Worm (Caenorhabditis elegans) whole organism, late embryonic: ENCODE measurements around the gene lron-10.
A peak's percentile ranks its signal among the peaks of the same experiment; 100 is the strongest.

Experiments used
- C08G9.2 ChIP-seq: sonication (generic microtip); optimal IDR thresholded peaks from 2 replicates; lab custom pipeline; 2016; ENCODE audit warnings: mild to moderate bottlenecking, missing genetic modification characterization, moderate library complexity, missing compliant biosample characterization
- F13H6.1 ChIP-seq: sonication (generic microtip); optimal IDR thresholded peaks from 2 replicates; lab custom pipeline; 2016; ENCODE audit warnings: missing genetic modification characterization, missing compliant biosample characterization
- K02D7.2 ChIP-seq: sonication (generic microtip); optimal IDR thresholded peaks from 2 replicates; lab custom pipeline; 2017; ENCODE audit warnings: mild to moderate bottlenecking, missing genetic modification characterization, missing compliant biosample characterization
- ahr-1 ChIP-seq: sonication (generic microtip); optimal IDR thresholded peaks from 2 replicates; lab custom pipeline; 2016; ENCODE audit warnings: missing genetic modification characterization, missing compliant biosample characterization
- ceh-14 ChIP-seq: sonication (generic microtip); optimal IDR thresholded peaks from 2 replicates; lab custom pipeline; 2016; ENCODE audit warnings: missing genotype, missing genetic modification characterization, missing compliant biosample characterization
- ceh-18 ChIP-seq: sonication (generic microtip); optimal IDR thresholded peaks from 2 replicates; lab custom pipeline; 2016; ENCODE audit warnings: missing genetic modification characterization, missing compliant biosample characterization
- ceh-19 ChIP-seq: fragments of 200-800 bp; sonication (Bioruptor generic); optimal IDR thresholded peaks from 2 replicates; lab custom pipeline; 2018; ENCODE audit warnings: mild to moderate bottlenecking, missing genetic modification characterization, missing compliant biosample characterization
- ceh-2 ChIP-seq: sonication (generic microtip); optimal IDR thresholded peaks from 2 replicates; lab custom pipeline; 2016; ENCODE audit warnings: missing genotype, missing genetic modification characterization, missing compliant biosample characterization
- ceh-22 ChIP-seq: sonication (generic microtip); optimal IDR thresholded peaks from 2 replicates; lab custom pipeline; 2017; ENCODE audit warnings: missing biosample characterization, missing genetic modification characterization
- ceh-24 ChIP-seq: sonication (generic microtip); optimal IDR thresholded peaks from 2 replicates; lab custom pipeline; 2016; ENCODE audit warnings: mild to moderate bottlenecking, missing genetic modification characterization, missing compliant biosample characterization
- ceh-30 ChIP-seq: fragments of 150-350 bp; optimal IDR thresholded peaks from 2 replicates; lab custom pipeline; 2014; ENCODE audit warnings: missing biosample characterization, missing genetic modification characterization
- ceh-31 ChIP-seq: sonication (generic microtip); optimal IDR thresholded peaks from 2 replicates; lab custom pipeline; 2016; ENCODE audit warnings: missing genetic modification characterization, missing compliant biosample characterization
- ceh-34 ChIP-seq: sonication (generic microtip); optimal IDR thresholded peaks from 2 replicates; lab custom pipeline; 2016; ENCODE audit warnings: mild to moderate bottlenecking, missing genetic modification characterization, missing compliant biosample characterization
- ceh-6 ChIP-seq: fragments of 200-800 bp; sonication (Bioruptor generic); optimal IDR thresholded peaks from 2 replicates; lab custom pipeline; 2018; ENCODE audit warnings: mild to moderate bottlenecking, missing genetic modification characterization, missing compliant biosample characterization
- ceh-9 ChIP-seq: sonication (generic microtip); optimal IDR thresholded peaks from 2 replicates; lab custom pipeline; 2016; ENCODE audit warnings: mild to moderate bottlenecking, missing genetic modification characterization, inconsistent platforms, missing compliant biosample characterization
- dve-1 ChIP-seq: sonication (generic microtip); optimal IDR thresholded peaks from 2 replicates; lab custom pipeline; 2017; ENCODE audit warnings: antibody characterized with exemption, mild to moderate bottlenecking, missing genetic modification characterization, missing compliant biosample characterization
- elt-2 ChIP-seq: sonication (generic microtip); optimal IDR thresholded peaks from 2 replicates; lab custom pipeline; 2016; ENCODE audit warnings: missing genetic modification reagents, missing genetic modification characterization, missing compliant biosample characterization
- elt-4 ChIP-seq: sonication (generic microtip); optimal IDR thresholded peaks from 2 replicates; lab custom pipeline; 2016; ENCODE audit warnings: missing genetic modification characterization, missing compliant biosample characterization
- ets-4 ChIP-seq: sonication (generic microtip); optimal IDR thresholded peaks from 2 replicates; lab custom pipeline; 2016; ENCODE audit warnings: missing genetic modification characterization, missing compliant biosample characterization
- eyg-1 ChIP-seq: sonication (generic microtip); optimal IDR thresholded peaks from 2 replicates; lab custom pipeline; 2016; ENCODE audit warnings: missing genotype, missing genetic modification characterization, missing compliant biosample characterization
- fax-1 ChIP-seq: sonication (generic microtip); optimal IDR thresholded peaks from 2 replicates; lab custom pipeline; 2016; ENCODE audit warnings: missing genotype, missing genetic modification characterization, missing compliant biosample characterization
- fkh-10 ChIP-seq: fragments of 150-350 bp; optimal IDR thresholded peaks from 2 replicates; lab custom pipeline; 2014; ENCODE audit warnings: missing biosample characterization, missing genetic modification reagents, missing genetic modification characterization
- fkh-6 ChIP-seq: sonication (generic microtip); optimal IDR thresholded peaks from 2 replicates; lab custom pipeline; 2016; ENCODE audit warnings: missing genetic modification characterization, missing compliant biosample characterization
- hlh-13 ChIP-seq: fragments of 200-800 bp; sonication (Bioruptor generic); optimal IDR thresholded peaks from 2 replicates; lab custom pipeline; 2018; ENCODE audit warnings: mild to moderate bottlenecking, missing genetic modification characterization, missing compliant biosample characterization
- hlh-15 ChIP-seq: sonication (generic microtip); optimal IDR thresholded peaks from 2 replicates; lab custom pipeline; 2016; ENCODE audit warnings: missing genetic modification characterization, missing compliant biosample characterization
- hlh-6 ChIP-seq: sonication (generic microtip); optimal IDR thresholded peaks from 2 replicates; lab custom pipeline; 2016; ENCODE audit warnings: missing genotype, missing genetic modification characterization, missing compliant biosample characterization
- hlh-8 ChIP-seq: sonication (generic microtip); optimal IDR thresholded peaks from 2 replicates; lab custom pipeline; 2016; ENCODE audit warnings: missing genotype, missing genetic modification characterization, missing compliant biosample characterization
- lim-6 ChIP-seq: sonication (generic microtip); optimal IDR thresholded peaks from 2 replicates; lab custom pipeline; 2016; ENCODE audit warnings: missing genetic modification characterization, missing compliant biosample characterization
- madf-2 ChIP-seq: sonication (generic microtip); optimal IDR thresholded peaks from 2 replicates; lab custom pipeline; 2017; ENCODE audit warnings: missing genetic modification characterization, missing compliant biosample characterization
- mec-3 ChIP-seq: sonication (generic microtip); optimal IDR thresholded peaks from 2 replicates; lab custom pipeline; 2016; ENCODE audit warnings: borderline replicate concordance, missing genetic modification characterization, missing compliant biosample characterization
- nfya-1 ChIP-seq: sonication (generic microtip); optimal IDR thresholded peaks from 2 replicates; lab custom pipeline; 2017; ENCODE audit warnings: missing genetic modification characterization, mild to moderate bottlenecking, missing compliant biosample characterization, antibody characterized with exemption, moderate library complexity
- nhr-11 ChIP-seq: fragments of 150-350 bp; optimal IDR thresholded peaks from 2 replicates; lab custom pipeline; 2014; ENCODE audit warnings: missing biosample characterization, missing genetic modification characterization
- nhr-232 ChIP-seq: sonication (generic microtip); optimal IDR thresholded peaks from 2 replicates; lab custom pipeline; 2016; ENCODE audit warnings: missing genetic modification characterization, missing compliant biosample characterization
- npax-4 ChIP-seq: sonication (generic microtip); optimal IDR thresholded peaks from 2 replicates; lab custom pipeline; 2016; ENCODE audit warnings: missing genetic modification characterization, missing compliant biosample characterization
- odd-2 ChIP-seq: sonication (generic microtip); optimal IDR thresholded peaks from 2 replicates; lab custom pipeline; 2017; ENCODE audit warnings: antibody characterized with exemption, mild to moderate bottlenecking, missing genetic modification characterization, missing compliant biosample characterization
- pat-9 ChIP-seq: fragments of 200-800 bp; sonication (Bioruptor generic); optimal IDR thresholded peaks from 2 replicates; lab custom pipeline; 2018; ENCODE audit warnings: mild to moderate bottlenecking, missing genetic modification characterization, moderate library complexity, missing compliant biosample characterization
- pax-1 ChIP-seq: fragments of 150-350 bp; optimal IDR thresholded peaks from 2 replicates; lab custom pipeline; 2014; ENCODE audit warnings: missing biosample characterization, missing genetic modification characterization
- pqm-1 ChIP-seq: sonication (generic microtip); optimal IDR thresholded peaks from 2 replicates; lab custom pipeline; 2016; ENCODE audit warnings: missing genetic modification characterization, missing compliant biosample characterization
- pros-1 ChIP-seq: fragments of 150-350 bp; optimal IDR thresholded peaks from 2 replicates; lab custom pipeline; 2014; ENCODE audit warnings: missing biosample characterization, missing genetic modification reagents, missing genetic modification characterization
- ref-2 ChIP-seq: sonication (generic microtip); optimal IDR thresholded peaks from 2 replicates; lab custom pipeline; 2016; ENCODE audit warnings: missing genetic modification characterization, missing compliant biosample characterization
- rnt-1 ChIP-seq: sonication (generic microtip); optimal IDR thresholded peaks from 2 replicates; lab custom pipeline; 2016; ENCODE audit warnings: missing genetic modification characterization, missing compliant biosample characterization
- sdc-2 ChIP-seq: sonication (generic microtip); optimal IDR thresholded peaks from 2 replicates; lab custom pipeline; 2016; ENCODE audit warnings: missing genotype, missing genetic modification characterization, missing compliant biosample characterization
- sox-2 ChIP-seq: fragments of 200-800 bp; sonication (Bioruptor generic); IDR thresholded peaks from 2 replicates; pipeline ENCODE4 v1.3.6; 2022; ENCODE audit warnings: missing genetic modification reagents, missing genetic modification characterization, missing compliant biosample characterization
- sox-4 ChIP-seq: sonication (generic microtip); optimal IDR thresholded peaks from 2 replicates; lab custom pipeline; 2017; ENCODE audit warnings: mild to moderate bottlenecking, missing genetic modification characterization, inconsistent platforms, missing compliant biosample characterization
- syd-9 ChIP-seq: sonication (generic microtip); optimal IDR thresholded peaks from 2 replicates; lab custom pipeline; 2016; ENCODE audit warnings: mild to moderate bottlenecking, missing genetic modification characterization, moderate library complexity, missing compliant biosample characterization
- tbx-2 ChIP-seq: sonication (generic microtip); optimal IDR thresholded peaks from 2 replicates; lab custom pipeline; 2016; ENCODE audit warnings: missing genetic modification characterization, missing compliant biosample characterization
- tbx-7 ChIP-seq: sonication (generic microtip); optimal IDR thresholded peaks from 2 replicates; lab custom pipeline; 2016; ENCODE audit warnings: missing genotype, missing genetic modification characterization, missing compliant biosample characterization
- ttx-3 ChIP-seq: sonication (generic microtip); optimal IDR thresholded peaks from 2 replicates; lab custom pipeline; 2016; ENCODE audit warnings: missing genetic modification reagents, missing genetic modification characterization, missing compliant biosample characterization
- unc-3 ChIP-seq, 2 experiments: fragments of 200-800 bp in 1 of 2; sonication (Bioruptor generic) in 1 of 2; sonication (generic microtip) in 1 of 2; conservative IDR thresholded peaks in 1 of 2; optimal IDR thresholded peaks in 1 of 2; 2 replicates each; pipeline versions ENCODE4 v1.3.6 to Lab custom; 2016 to 2022; ENCODE audit warnings: missing compliant biosample characterization in 2 of 2, missing genetic modification characterization in 2 of 2, missing genetic modification reagents in 1 of 2
- unc-86 ChIP-seq: sonication (generic microtip); optimal IDR thresholded peaks from 2 replicates; lab custom pipeline; 2016; ENCODE audit warnings: missing genetic modification characterization, missing compliant biosample characterization
- zip-5 ChIP-seq: sonication (generic microtip); optimal IDR thresholded peaks from 2 replicates; lab custom pipeline; 2016; ENCODE audit warnings: missing genetic modification characterization, missing compliant biosample characterization

lron-10 gene

DNA sequence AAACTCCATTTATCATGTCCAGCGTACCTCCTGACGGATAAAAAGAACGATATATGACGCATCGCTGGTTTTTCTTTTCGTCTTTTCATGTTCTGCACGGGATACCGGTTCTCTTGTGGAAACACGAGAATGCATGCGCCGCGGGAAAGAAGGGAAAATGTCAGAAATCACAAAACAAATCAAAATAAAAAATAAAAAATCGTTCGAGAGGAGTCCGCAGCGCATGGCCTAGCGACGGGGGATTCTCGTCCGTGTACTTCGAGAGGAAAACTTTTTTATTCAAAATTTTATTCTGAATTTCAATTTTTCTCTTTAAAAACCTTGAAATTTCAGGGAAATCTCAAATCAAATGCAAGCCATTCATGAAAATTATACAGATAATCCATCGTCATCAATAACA is at the start of gene lron-10, which contains the start of gene hpr-9:
Gene lron-10, minus strand, starts transcription at position 162 of the 400 bp plus-strand sequence.
Gene hpr-9, plus strand, starts transcription at position 344 of the 400 bp plus-strand sequence.
- TF ChIP-seq ceh-31 (tag; lab: Kevin White, UChicago): peak; percentile 83
- TF ChIP-seq npax-4 (tag; lab: Kevin White, UChicago): no peak
- no peak for TF ChIP-seq pax-1 (tag; lab: Kevin White, UChicago)
- TF ChIP-seq sox-4: no peak
- TF ChIP-seq eyg-1 (tag; lab: Kevin White, UChicago): no peak
- no peak for TF ChIP-seq unc-3 (GFP tag; conservative IDR thresholded peaks at IDR 0.05; lab: Robert Waterston, UW)
- TF ChIP-seq unc-3 (tag; optimal IDR thresholded peaks at IDR 0.05; lab: Kevin White, UChicago): peak; percentile 34
- TF ChIP-seq elt-2 (tag; lab: Kevin White, UChicago): peak; percentile 23
- TF ChIP-seq odd-2: no peak
- TF ChIP-seq unc-86 (tag; lab: Kevin White, UChicago): no peak
- TF ChIP-seq ceh-9: no peak
- TF ChIP-seq ceh-2: peak; percentile 80
- peak; percentile 87 for TF ChIP-seq C08G9.2 (tag; lab: Kevin White, UChicago)
- TF ChIP-seq pros-1 (tag; lab: Kevin White, UChicago): no peak
- TF ChIP-seq hlh-15 (tag; lab: Kevin White, UChicago): no peak
- peak; percentile 60 for TF ChIP-seq mec-3 (tag; lab: Kevin White, UChicago)
- no peak for TF ChIP-seq ceh-19
- TF ChIP-seq tbx-7 (tag; lab: Kevin White, UChicago): peak; percentile 79
- TF ChIP-seq madf-2 (tag; lab: Kevin White, UChicago): no peak
- TF ChIP-seq hlh-6 (tag; lab: Kevin White, UChicago): no peak
- TF ChIP-seq hlh-8 (tag; lab: Kevin White, UChicago): peak; percentile 10
- TF ChIP-seq F13H6.1 (tag; lab: Kevin White, UChicago): peak; percentile 57
- TF ChIP-seq pqm-1 (tag; lab: Kevin White, UChicago): no peak
- TF ChIP-seq rnt-1 (tag; lab: Kevin White, UChicago): peak; percentile 3
- no peak for TF ChIP-seq ttx-3 (tag; lab: Kevin White, UChicago)
- no peak for TF ChIP-seq syd-9 (tag; lab: Kevin White, UChicago)
- TF ChIP-seq fkh-10: no peak
- peak; percentile 50 for TF ChIP-seq fkh-6
- TF ChIP-seq ceh-18: no peak
- TF ChIP-seq ceh-6: no peak
- TF ChIP-seq zip-5 (tag; lab: Kevin White, UChicago): peak; percentile 55
- TF ChIP-seq ref-2 (tag; lab: Kevin White, UChicago): peak; percentile 6
- TF ChIP-seq lim-6 (tag; lab: Kevin White, UChicago): no peak
- no peak for TF ChIP-seq ceh-24 (tag; lab: Kevin White, UChicago)
- TF ChIP-seq hlh-13 (GFP tag; lab: Kevin White, UChicago): no peak
- TF ChIP-seq ceh-14: peak; percentile 12
- TF ChIP-seq fax-1 (tag; lab: Kevin White, UChicago): peak; percentile 33
- TF ChIP-seq ets-4 (tag; lab: Kevin White, UChicago): peak; percentile 82
- TF ChIP-seq elt-4 (tag; lab: Kevin White, UChicago): no peak
- no peak for TF ChIP-seq K02D7.2
- no peak for TF ChIP-seq nfya-1
- TF ChIP-seq ceh-34: peak; percentile 42
- TF ChIP-seq ceh-30 (tag; lab: Kevin White, UChicago): no peak
- no peak for TF ChIP-seq sox-2 (GFP tag; lab: Robert Waterston, UW)
- no peak for TF ChIP-seq ceh-22
- no peak for TF ChIP-seq nhr-11 (tag; lab: Kevin White, UChicago)
- TF ChIP-seq sdc-2: no peak
- no peak for TF ChIP-seq pat-9 (tag; lab: Kevin White, UChicago)
- peak; percentile 84 for TF ChIP-seq tbx-2 (tag; lab: Kevin White, UChicago)
- TF ChIP-seq ahr-1 (tag; lab: Kevin White, UChicago): no peak
- peak; percentile 8 for TF ChIP-seq dve-1
- TF ChIP-seq nhr-232 (tag; lab: Kevin White, UChicago): no peak
- TF ChIP-seq, all 69 proteins: peak for 19
